Fruit fly (Drosophila melanogaster): ENCODE measurements around the gene CG10096.
A peak's percentile ranks its signal among the peaks of the same experiment; 100 is the strongest.

Gene CG10096

dm6 chr3R:12425510-12426309, 29.9 kb upstream of the CG10096 start, which contains the start of gene Pp1-87B (continued):
- TF ChIP-seq CG8359 (GFP tag; optimal IDR thresholded peaks at IDR 0.05; ENCODE audit: borderline replicate concordance) (no peak), CG15073 (GFP tag; optimal IDR thresholded peaks at IDR 0.05) (no peak), CG31388 (GFP tag; optimal IDR thresholded peaks at IDR 0.05) (no peak), ro (GFP tag; IDR thresholded peaks at IDR 0.05) (no peak), bab2 (GFP tag; optimal IDR thresholded peaks at IDR 0.05) (no peak), Sry-δ (GFP tag; optimal IDR thresholded peaks at IDR 0.05) (peak; percentile 75), CG18476 (GFP tag; optimal IDR thresholded peaks at IDR 0.05) (no peak), CG15269 (tag; optimal IDR thresholded peaks at IDR 0.05) (no peak), Dip3 (GFP tag; optimal IDR thresholded peaks at IDR 0.05) (peak; percentile 10)

DNA sequence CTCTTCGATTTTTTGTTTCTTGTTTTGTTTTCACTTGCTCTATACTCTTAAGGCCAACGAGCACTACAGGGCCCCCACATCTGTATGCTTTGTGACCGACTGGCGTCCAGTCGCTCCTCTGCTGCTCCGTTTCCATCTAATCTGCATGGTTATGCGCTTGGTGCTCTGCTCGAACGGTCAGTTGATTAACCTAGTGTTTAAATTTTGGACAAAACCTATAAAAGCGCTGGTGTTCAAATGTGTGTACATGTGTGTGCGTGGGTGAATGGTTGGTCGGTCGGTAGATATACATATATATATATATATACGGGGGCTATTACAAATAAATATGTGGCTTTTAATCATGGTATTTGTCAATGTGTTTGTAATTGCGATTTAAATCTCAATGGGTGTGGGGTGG, 28.2 kb upstream of the CG10096 start:
- no peak for TF ChIP-seq CG10267 (tag; optimal IDR thresholded peaks at IDR 0.05)
- TF ChIP-seq bab2 (GFP tag; optimal IDR thresholded peaks at IDR 0.05), result no peak
- TF ChIP-seq Ets65A (GFP tag), result peak; percentile 44
- TF ChIP-seq CG6791 (GFP tag; IDR thresholded peaks at IDR 0.05; ENCODE audit: partially characterized antibody), result 0 out of 3 replicates have a peak, but pooled peaks have one; percentile 34
- peak; percentile 8; the same call in 1 of the 3 replicates for TF ChIP-seq sr (GFP tag; IDR thresholded peaks at IDR 0.05)
- TF ChIP-seq Med (GFP tag), result peak; percentile 30
- no peak for TF ChIP-seq Atf3 (GFP tag; optimal IDR thresholded peaks at IDR 0.05)

- TF ChIP-seq CG13424 (tag; optimal IDR thresholded peaks at IDR 0.05) (peak; percentile 41), CG17359 (tag; optimal IDR thresholded peaks at IDR 0.05) (no peak), YL-1 (GFP tag; optimal IDR thresholded peaks at IDR 0.05) (peak; percentile 59), Ets97D (GFP tag; optimal IDR thresholded peaks at IDR 0.05) (peak; percentile 65), Ravus (GFP tag; IDR thresholded peaks at IDR 0.05) (no peak), Side (GFP tag; optimal IDR thresholded peaks at IDR 0.05) (peak; percentile 11), nmo (GFP tag; optimal IDR thresholded peaks at IDR 0.05) (peak; percentile 39), hth (optimal IDR thresholded peaks at IDR 0.05) (no peak), CG13287 (GFP tag; IDR thresholded peaks at IDR 0.05; ENCODE audit: partially characterized antibody) (no peak), CG17186 (GFP tag; optimal IDR thresholded peaks at IDR 0.05) (no peak), row (GFP tag; IDR thresholded peaks at IDR 0.05) (peak; percentile 89), stwl (tag; optimal IDR thresholded peaks at IDR 0.05) (peak; percentile 41), fu2 (GFP tag; optimal IDR thresholded peaks at IDR 0.05) (peak; percentile 38), pzg (GFP tag; optimal IDR thresholded peaks at IDR 0.05) (peak; percentile 78), CG15479 (GFP tag; optimal IDR thresholded peaks at IDR 0.05) (no peak), tll (GFP tag; optimal IDR thresholded peaks at IDR 0.05) (peak in 1 of 2 experiments; percentile 44), jigr1 (GFP tag; IDR thresholded peaks at IDR 0.05) (no peak), unpg (GFP tag; optimal IDR thresholded peaks at IDR 0.05) (no peak), CG12155 (GFP tag; optimal IDR thresholded peaks at IDR 0.05) (no peak), Ada2b (GFP tag; IDR thresholded peaks at IDR 0.05) (0 out of 2 replicates have a peak, but pooled peaks have one; percentile 5), hkb (optimal IDR thresholded peaks at IDR 0.05) (no peak), hkb (GFP tag; IDR thresholded peaks at IDR 0.05) (no peak), Dref (GFP tag; IDR thresholded peaks at IDR 0.05) (peak; percentile 45; the same call in 1 of the 2 replicates), Lhr (GFP tag; optimal IDR thresholded peaks at IDR 0.05) (peak; percentile 76), cwo (GFP tag; optimal IDR thresholded peaks at IDR 0.05) (no peak), nerfin-2 (GFP tag; IDR thresholded peaks at IDR 0.05; ENCODE audit: partially characterized antibody) (no peak), ci (GFP tag; IDR thresholded peaks at IDR 0.05) (0 out of 3 replicates have a peak, but pooled peaks have one; percentile 29), fd3F (GFP tag; optimal IDR thresholded peaks at IDR 0.05) (no peak), Med (GFP tag) (peak; percentile 69), amos (GFP tag; IDR thresholded peaks at IDR 0.05; ENCODE audit: partially characterized antibody) (peak; percentile 55; the same call in 1 of the 2 replicates), Sry-β (GFP tag; optimal IDR thresholded peaks at IDR 0.05) (no peak), Sry-δ (GFP tag; optimal IDR thresholded peaks at IDR 0.05) (peak; percentile 43)
These were observed 26.7 kb upstream of the CG10096 start, which contains the start of the genes Scgbeta and CG17202 for dm6 chr3R:12422379-12422975. Gene Scgbeta, minus strand, starts transcription at chr3R:12422429. Gene CG17202, plus strand, starts transcription at chr3R:12422768.
